Fruit fly (Drosophila melanogaster): Measurements from ENCODE around the gene Kif19A.

Kif19A gene

DNA sequence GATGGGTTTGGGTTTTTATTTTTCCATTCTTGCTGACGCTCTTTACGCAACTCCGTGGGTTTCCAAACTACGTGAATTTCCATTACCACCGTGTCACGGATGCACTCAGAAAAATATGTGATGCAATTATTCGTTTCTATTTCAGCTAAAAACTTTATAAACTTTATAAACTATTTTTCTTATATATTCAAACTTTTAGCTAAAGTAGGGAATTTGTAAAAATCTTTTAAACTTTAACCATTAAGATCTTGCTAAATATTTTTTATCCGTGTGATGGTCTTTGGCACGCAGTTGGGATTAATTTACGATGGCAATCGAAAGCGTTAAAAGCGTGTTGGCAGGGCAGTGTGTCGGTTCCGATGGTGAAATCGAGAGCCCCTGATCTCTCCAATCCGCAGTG, 22.8 kb downstream of the Kif19A start (continued):
- 0 out of 3 replicates have a peak, but pooled peaks have one; percentile 29 for TF ChIP-seq H15 (GFP tag; IDR thresholded peaks at IDR 0.05)
- no peak for TF ChIP-seq CG11696 (GFP tag; IDR thresholded peaks at IDR 0.05)
- no peak for TF ChIP-seq NC2β (GFP tag; optimal IDR thresholded peaks at IDR 0.05)
- TF ChIP-seq CG6272 (GFP tag; IDR thresholded peaks at IDR 0.05), result 0 out of 2 replicates have a peak, but pooled peaks have one; percentile 23
- no peak for TF ChIP-seq ewg (GFP tag; optimal IDR thresholded peaks at IDR 0.05)
- TF ChIP-seq gt (GFP tag; IDR thresholded peaks at IDR 0.05), result no peak
- TF ChIP-seq fu2 (GFP tag; optimal IDR thresholded peaks at IDR 0.05), result no peak
- TF ChIP-seq CG10462 (GFP tag; optimal IDR thresholded peaks at IDR 0.05), result no peak
- TF ChIP-seq Fer1 (GFP tag; optimal IDR thresholded peaks at IDR 0.05), result peak; percentile 61
- TF ChIP-seq Hmx (GFP tag; optimal IDR thresholded peaks at IDR 0.05), result no peak
- TF ChIP-seq Adf1 (GFP tag; IDR thresholded peaks at IDR 0.05), result 0 out of 2 replicates have a peak, but pooled peaks have one; percentile 21
- no peak for TF ChIP-seq CG18011 (GFP tag; optimal IDR thresholded peaks at IDR 0.05)
- TF ChIP-seq tio (GFP tag; optimal IDR thresholded peaks at IDR 0.05), result no peak
- peak; percentile 74 for TF ChIP-seq dysf (GFP tag; IDR thresholded peaks at IDR 0.05)
- TF ChIP-seq hkb (optimal IDR thresholded peaks at IDR 0.05), result no peak
- peak; percentile 70 for TF ChIP-seq hkb (GFP tag; IDR thresholded peaks at IDR 0.05)
- no peak for TF ChIP-seq onecut (GFP tag; IDR thresholded peaks at IDR 0.05)
- TF ChIP-seq CG8388 (GFP tag; optimal IDR thresholded peaks at IDR 0.05), result peak; percentile 56
- no peak for TF ChIP-seq hbn (GFP tag; IDR thresholded peaks at IDR 0.05; ENCODE audit: partially characterized antibody)
- TF ChIP-seq Asciz (GFP tag; optimal IDR thresholded peaks at IDR 0.05), result peak; percentile 46
- peak; percentile 19 for TF ChIP-seq salm (tag; optimal IDR thresholded peaks at IDR 0.05)
- no peak for TF ChIP-seq zen2 (GFP tag; IDR thresholded peaks at IDR 0.05; ENCODE audit: partially characterized antibody)
- TF ChIP-seq CG8924 (tag; optimal IDR thresholded peaks at IDR 0.05), result peak; percentile 49
- no peak; the same call in 1 of the 2 replicates for TF ChIP-seq MBD-R2 (GFP tag; IDR thresholded peaks at IDR 0.05)
- peak; percentile 61 for TF ChIP-seq phol (tag; optimal IDR thresholded peaks at IDR 0.05)
- peak; percentile 53; the same call in 1 of the 2 replicates for TF ChIP-seq ara (GFP tag; IDR thresholded peaks at IDR 0.05)
- peak; percentile 39 for TF ChIP-seq lab (GFP tag; optimal IDR thresholded peaks at IDR 0.05)
- TF ChIP-seq CG9797 (GFP tag; optimal IDR thresholded peaks at IDR 0.05), result no peak
- peak; percentile 68 for TF ChIP-seq slbo (GFP tag; IDR thresholded peaks at IDR 0.05)
- TF ChIP-seq nom (GFP tag; optimal IDR thresholded peaks at IDR 0.05), result no peak
- TF ChIP-seq stwl (tag; optimal IDR thresholded peaks at IDR 0.05), result no peak
- no peak for TF ChIP-seq peb (GFP tag; IDR thresholded peaks at IDR 0.05)
- no peak for TF ChIP-seq fd102C (GFP tag; optimal IDR thresholded peaks at IDR 0.05)
- TF ChIP-seq CG43689 (GFP tag; IDR thresholded peaks at IDR 0.05), result no peak
- peak; percentile 70 for TF ChIP-seq CG17359 (tag; optimal IDR thresholded peaks at IDR 0.05)
- peak; percentile 31 for TF ChIP-seq CG9437 (GFP tag; optimal IDR thresholded peaks at IDR 0.05)
- TF ChIP-seq oc (tag; optimal IDR thresholded peaks at IDR 0.05), result no peak
- TF ChIP-seq tgo (GFP tag; IDR thresholded peaks at IDR 0.05), result peak; percentile 67
- TF ChIP-seq Antp (GFP tag; optimal IDR thresholded peaks at IDR 0.05), result no peak
- TF ChIP-seq Pdp1 (GFP tag; optimal IDR thresholded peaks at IDR 0.05), result peak; percentile 8 to 24
- TF ChIP-seq CG12071 (GFP tag; optimal IDR thresholded peaks at IDR 0.05), result no peak
- no peak for TF ChIP-seq crc (GFP tag; optimal IDR thresholded peaks at IDR 0.05)
- TF ChIP-seq dati (GFP tag; IDR thresholded peaks at IDR 0.05), result no peak
- no peak for TF ChIP-seq Dbx (GFP tag; IDR thresholded peaks at IDR 0.05)
- TF ChIP-seq Chrac-16 (GFP tag; optimal IDR thresholded peaks at IDR 0.05), result no peak
- no peak for TF ChIP-seq Taf1 (GFP tag; IDR thresholded peaks at IDR 0.05)
- TF ChIP-seq Lim3 (GFP tag; IDR thresholded peaks at IDR 0.05), result no peak
- no peak for TF ChIP-seq CG1602 (GFP tag; optimal IDR thresholded peaks at IDR 0.05)
- no peak for TF ChIP-seq HLH4C (GFP tag; IDR thresholded peaks at IDR 0.05; ENCODE audit: partially characterized antibody)
- peak; percentile 39 for TF ChIP-seq CG6689 (GFP tag; IDR thresholded peaks at IDR 0.05)
- no peak for TF ChIP-seq Hey (tag; optimal IDR thresholded peaks at IDR 0.05)
- peak; percentile 54 for TF ChIP-seq cwo (GFP tag; optimal IDR thresholded peaks at IDR 0.05)
